Worm (Caenorhabditis elegans) whole organism, mixed stage, embryonic: ENCODE data around the gene srbc-58.

Source experiments
- elt-3 ChIP-seq: fragments of 150-350 bp; optimal IDR thresholded peaks from 2 replicates; lab custom pipeline; 2014; ENCODE audit warnings: missing biosample characterization, missing genetic modification characterization
- nhr-12 ChIP-seq: fragments of 150-350 bp; optimal IDR thresholded peaks from 2 replicates; lab custom pipeline; 2014; ENCODE audit warnings: missing biosample characterization, missing genetic modification characterization
- nhr-28 ChIP-seq: fragments of 150-350 bp; optimal IDR thresholded peaks from 2 replicates; lab custom pipeline; 2014; ENCODE audit warnings: missing biosample characterization, missing genetic modification characterization
- nhr-76 ChIP-seq: sonication (generic microtip); optimal IDR thresholded peaks from 2 replicates; lab custom pipeline; 2017; ENCODE audit warnings: missing biosample characterization, missing genetic modification characterization
- pha-4 ChIP-seq: fragments of 150-350 bp; optimal IDR thresholded peaks from 2 replicates; lab custom pipeline; 2018; ENCODE audit warnings: missing biosample characterization, missing genetic modification reagents, missing genetic modification characterization
- snpc-4 ChIP-seq: fragments of 150-350 bp; optimal IDR thresholded peaks from 2 replicates; lab custom pipeline; 2014; ENCODE audit warnings: missing biosample characterization, missing genetic modification characterization
- sptf-1 ChIP-seq: sonication (generic microtip); optimal IDR thresholded peaks from 2 replicates; lab custom pipeline; 2017; ENCODE audit warnings: mild to moderate bottlenecking, missing genetic modification characterization, moderate library complexity, missing compliant biosample characterization
- unc-62 ChIP-seq: fragments of 150-350 bp; optimal IDR thresholded peaks from 2 replicates; lab custom pipeline; 2014; ENCODE audit warnings: missing biosample characterization, missing genetic modification reagents, missing genetic modification characterization
- zip-8 ChIP-seq: fragments of 150-350 bp; optimal IDR thresholded peaks from 2 replicates; lab custom pipeline; 2014; ENCODE audit warnings: missing biosample characterization, missing genetic modification characterization
- ztf-11 ChIP-seq: fragments of 150-350 bp; optimal IDR thresholded peaks from 2 replicates; lab custom pipeline; 2014; ENCODE audit warnings: missing biosample characterization, missing genetic modification characterization

ce11 chrV:803472-803871 lies 28.7 kb downstream of the srbc-58 start:
- TF ChIP-seq nhr-12, result no peak
- no peak for TF ChIP-seq snpc-4 (tag; lab: Kevin White, UChicago)
- TF ChIP-seq nhr-76, result no peak
- no peak for TF ChIP-seq nhr-28 (tag; lab: Kevin White, UChicago)
- no peak for TF ChIP-seq sptf-1 (tag; lab: Kevin White, UChicago)
- TF ChIP-seq elt-3 (tag; lab: Kevin White, UChicago), result no peak
- TF ChIP-seq zip-8 (tag; lab: Kevin White, UChicago), result no peak
- TF ChIP-seq unc-62 (GFP tag; lab: Kevin White, UChicago), result no peak
- TF ChIP-seq ztf-11 (tag; lab: Kevin White, UChicago), result no peak
- no peak for TF ChIP-seq pha-4 (tag; lab: Kevin White, UChicago)
